Worm (Caenorhabditis elegans) whole organism, young adult: ENCODE measurements around the gene rnh-1.0.

Source experiments
- hmg-1.2 ChIP-seq: fragments of 200-800 bp; sonication (Bioruptor generic); IDR thresholded peaks from 2 replicates; pipeline ENCODE4 v1.3.6; 2022; ENCODE audit warnings: missing genetic modification reagents, missing genetic modification characterization, missing compliant biosample characterization
- tbx-9 ChIP-seq: sonication (generic microtip); optimal IDR thresholded peaks from 2 replicates; lab custom pipeline; 2016; ENCODE audit warnings: borderline replicate concordance, missing genetic modification characterization, inconsistent platforms, missing compliant biosample characterization

DNA sequence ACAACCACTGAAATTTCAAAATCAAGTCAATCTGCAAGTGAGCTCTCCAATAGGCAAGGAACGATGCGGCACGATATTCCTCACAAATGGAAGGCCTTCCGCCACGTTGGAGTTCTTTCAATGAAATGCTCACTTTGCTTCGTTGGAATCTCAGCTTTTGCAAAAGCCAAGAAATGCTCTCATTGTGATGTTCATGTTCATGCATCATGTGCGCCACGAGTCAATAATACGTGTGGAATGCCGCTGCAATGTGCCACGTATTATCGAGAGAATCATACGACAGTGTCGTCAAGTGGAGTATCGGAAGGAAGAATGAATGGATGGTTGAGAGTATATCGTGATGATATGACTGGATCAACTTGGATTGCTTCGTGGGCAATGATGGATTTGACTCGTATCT is 6.7 kb downstream of the rnh-1.0 start:
- TF ChIP-seq hmg-1.2 (GFP tag; lab: Robert Waterston, UW) (no peak), tbx-9 (no peak)
